Worm (Caenorhabditis elegans) whole organism, L4 larva: ENCODE measurements around the gene Y70C5A.2.
A peak's percentile ranks its signal among the peaks of the same experiment; 100 is the strongest.

Experiments
- F26F4.8 ChIP-seq: fragments of 200-800 bp; sonication (Bioruptor generic); conservative IDR thresholded peaks from 2 replicates; pipeline ENCODE4 v1.3.6; 2022; ENCODE audit warnings: missing genetic modification characterization, missing compliant biosample characterization
- F37D6.2 ChIP-seq: sonication (generic microtip); optimal IDR thresholded peaks from 2 replicates; lab custom pipeline; 2016; ENCODE audit warnings: mild to moderate bottlenecking, missing genetic modification characterization, missing compliant biosample characterization
- F44E2.7 ChIP-seq: fragments of 200-800 bp; sonication (Bioruptor generic); IDR thresholded peaks from 2 replicates; pipeline ENCODE4 v2.1.2; 2022; ENCODE audit warnings: missing genetic modification characterization, missing compliant biosample characterization
- F49E8.2 ChIP-seq: sonication (generic microtip); optimal IDR thresholded peaks from 2 replicates; lab custom pipeline; 2016; ENCODE audit warnings: missing compliant biosample characterization, mild to moderate bottlenecking, missing genetic modification characterization, borderline replicate concordance
- T20F7.1 ChIP-seq: fragments of 200-800 bp; sonication (Bioruptor generic); optimal IDR thresholded peaks from 2 replicates; lab custom pipeline; 2018; ENCODE audit warnings: mild to moderate bottlenecking, missing genetic modification characterization, missing compliant biosample characterization
- Y105C5A.15 ChIP-seq: fragments of 200-800 bp; sonication (Bioruptor generic); IDR thresholded peaks from 2 replicates; pipeline ENCODE4 v1.3.6; 2022; ENCODE audit warnings: missing genetic modification characterization, missing compliant biosample characterization
- Y48G9A.11 ChIP-seq: fragments of 200-800 bp; sonication (Bioruptor generic); IDR thresholded peaks from 2 replicates; pipeline ENCODE4 v1.3.6; 2022; ENCODE audit warnings: missing genetic modification reagents, missing genetic modification characterization, missing compliant biosample characterization
- Y5F2A.4 ChIP-seq: fragments of 200-800 bp; sonication (Bioruptor generic); optimal IDR thresholded peaks from 2 replicates; lab custom pipeline; 2018; ENCODE audit warnings: mild to moderate bottlenecking, missing genetic modification characterization, missing compliant biosample characterization
- ZK337.2 ChIP-seq: fragments of 200-800 bp; sonication (Bioruptor generic); IDR thresholded peaks from 2 replicates; pipeline ENCODE4 v1.3.6; 2022; ENCODE audit warnings: missing genetic modification reagents, missing genetic modification characterization, missing compliant biosample characterization
- aha-1 ChIP-seq: fragments of 150-350 bp; peaks from one replicate; lab custom pipeline; 2014; ENCODE audit warnings: missing biosample characterization, missing genetic modification characterization
- arid-1 ChIP-seq: fragments of 200-800 bp; sonication (Bioruptor generic); conservative IDR thresholded peaks from 2 replicates; pipeline ENCODE4 v1.3.6; 2022; ENCODE audit warnings: missing genetic modification reagents, missing genetic modification characterization, missing compliant biosample characterization
- attf-4 ChIP-seq: sonication (generic microtip); optimal IDR thresholded peaks from 3 replicates; lab custom pipeline; 2017; ENCODE audit warnings: missing biosample characterization, missing genetic modification characterization
- ceh-28 ChIP-seq: fragments of 150-350 bp; optimal IDR thresholded peaks from 2 replicates; lab custom pipeline; 2014; ENCODE audit warnings: missing biosample characterization, missing genetic modification reagents, missing genetic modification characterization
- daf-12 ChIP-seq: fragments of 150-350 bp; optimal IDR thresholded peaks from 2 replicates; lab custom pipeline; 2014; ENCODE audit warnings: missing biosample characterization, missing genetic modification reagents, missing genetic modification characterization
- daf-16 ChIP-seq, 3 experiments: sonication (generic microtip); optimal IDR thresholded peaks; 2 replicates each; lab custom pipeline; 2016 to 2017; ENCODE audit warnings: missing genetic modification characterization in 3 of 3, missing genetic modification reagents in 3 of 3, mild to moderate bottlenecking in 2 of 3, missing compliant biosample characterization in 2 of 3, missing biosample characterization in 1 of 3, moderate library complexity in 1 of 3
- dmd-8 ChIP-seq: fragments of 200-800 bp; sonication (Bioruptor generic); IDR thresholded peaks from 2 replicates; pipeline ENCODE4 v1.3.6; 2022; ENCODE audit warnings: missing genetic modification characterization, missing compliant biosample characterization
- dmd-9 ChIP-seq: fragments of 200-800 bp; sonication (Bioruptor generic); IDR thresholded peaks from 2 replicates; pipeline ENCODE4 v1.3.6; 2022; ENCODE audit warnings: missing genetic modification reagents, missing genetic modification characterization, missing compliant biosample characterization
- duxl-1 ChIP-seq: sonication (generic microtip); optimal IDR thresholded peaks from 2 replicates; lab custom pipeline; 2016; ENCODE audit warnings: mild to moderate bottlenecking, missing genetic modification characterization, moderate library complexity, missing compliant biosample characterization; ENCODE audit not compliant: poor library complexity
- egl-27 ChIP-seq: sonication (generic microtip); optimal IDR thresholded peaks from 3 replicates; lab custom pipeline; 2017; ENCODE audit warnings: missing biosample characterization, missing genetic modification reagents, missing genetic modification characterization
- gei-8 ChIP-seq: fragments of 200-800 bp; sonication (Bioruptor generic); optimal IDR thresholded peaks from 2 replicates; lab custom pipeline; 2018; ENCODE audit warnings: mild to moderate bottlenecking, missing genetic modification characterization, missing compliant biosample characterization
- hlh-11 ChIP-seq: fragments of 200-800 bp; sonication (Bioruptor generic); optimal IDR thresholded peaks from 2 replicates; lab custom pipeline; 2018; ENCODE audit warnings: mild to moderate bottlenecking, missing genetic modification characterization, missing compliant biosample characterization
- lin-15B ChIP-seq: fragments of 150-350 bp; sonication (generic microtip); optimal IDR thresholded peaks from 3 replicates; lab custom pipeline; 2014; ENCODE audit warnings: missing biosample characterization, missing genetic modification characterization
- mdt-29 ChIP-seq: fragments of 200-800 bp; sonication (Bioruptor generic); IDR thresholded peaks from 2 replicates; pipeline ENCODE4 v1.3.6; 2022; ENCODE audit warnings: missing genetic modification reagents, missing genetic modification characterization, missing compliant biosample characterization
- mes-2 ChIP-seq: sonication (generic microtip); optimal IDR thresholded peaks from 2 replicates; lab custom pipeline; 2016; ENCODE audit warnings: missing genotype, mild to moderate bottlenecking, missing genetic modification characterization, missing compliant biosample characterization; ENCODE audit not compliant: poor library complexity, severe bottlenecking
- mxl-3 ChIP-seq: fragments of 200-800 bp; sonication (Bioruptor generic); optimal IDR thresholded peaks from 2 replicates; lab custom pipeline; 2018; ENCODE audit warnings: mild to moderate bottlenecking, missing genetic modification characterization, missing compliant biosample characterization
- nhr-111 ChIP-seq: fragments of 200-800 bp; sonication (Bioruptor generic); optimal IDR thresholded peaks from 2 replicates; lab custom pipeline; 2018; ENCODE audit warnings: mild to moderate bottlenecking, missing genetic modification characterization, missing compliant biosample characterization
- nhr-41 ChIP-seq: fragments of 200-800 bp; sonication (Bioruptor generic); IDR thresholded peaks from 2 replicates; pipeline ENCODE4 v1.3.6; 2022; ENCODE audit warnings: missing genetic modification reagents, missing genetic modification characterization, missing compliant biosample characterization
- nhr-48 ChIP-seq: sonication (generic microtip); optimal IDR thresholded peaks from 2 replicates; lab custom pipeline; 2016; ENCODE audit warnings: mild to moderate bottlenecking, missing genetic modification characterization, missing compliant biosample characterization
- nhr-6 ChIP-seq: fragments of 150-350 bp; optimal IDR thresholded peaks from 2 replicates; lab custom pipeline; 2014; ENCODE audit warnings: missing biosample characterization, missing genetic modification characterization
- pha-4 ChIP-seq, 2 experiments: fragments of 150-350 bp in 1 of 2; fragments of 200-800 bp in 1 of 2; sonication (Bioruptor generic) in 1 of 2; IDR thresholded peaks in 1 of 2; optimal IDR thresholded peaks in 1 of 2; 2 replicates each; pipeline versions ENCODE4 v1.3.6 to Lab custom; 2014 to 2022; ENCODE audit warnings: missing genetic modification characterization in 2 of 2, missing genetic modification reagents in 2 of 2, missing biosample characterization in 1 of 2, missing compliant biosample characterization in 1 of 2
- pqm-1 ChIP-seq: sonication (generic microtip); optimal IDR thresholded peaks from 2 replicates; lab custom pipeline; 2017; ENCODE audit warnings: missing biosample characterization, missing genetic modification characterization
- rbr-2 ChIP-seq: sonication (generic microtip); optimal IDR thresholded peaks from 2 replicates; lab custom pipeline; 2016; ENCODE audit warnings: missing genotype, missing genetic modification characterization, missing compliant biosample characterization
- saeg-2 ChIP-seq: fragments of 200-800 bp; sonication (Bioruptor generic); IDR thresholded peaks from 2 replicates; pipeline ENCODE4 v1.3.6; 2022; ENCODE audit warnings: missing genetic modification reagents, missing genetic modification characterization, missing compliant biosample characterization
- skn-1 ChIP-seq: fragments of 150-350 bp; optimal IDR thresholded peaks from 2 replicates; lab custom pipeline; 2014; ENCODE audit warnings: missing biosample characterization, missing genetic modification characterization
- snpc-4 ChIP-seq: fragments of 150-350 bp; optimal IDR thresholded peaks from 2 replicates; lab custom pipeline; 2014; ENCODE audit warnings: missing biosample characterization, missing genetic modification characterization
- spr-1 ChIP-seq: sonication (generic microtip); optimal IDR thresholded peaks from 2 replicates; lab custom pipeline; 2016; ENCODE audit warnings: mild to moderate bottlenecking, missing genetic modification characterization, missing compliant biosample characterization
- spr-3 ChIP-seq: fragments of 200-800 bp; sonication (Bioruptor generic); optimal IDR thresholded peaks from 2 replicates; lab custom pipeline; 2018; ENCODE audit warnings: mild to moderate bottlenecking, missing genetic modification characterization, missing compliant biosample characterization
- unc-39 ChIP-seq: sonication (generic microtip); optimal IDR thresholded peaks from 2 replicates; lab custom pipeline; 2017; ENCODE audit warnings: missing biosample characterization, missing genetic modification characterization
- unc-62 ChIP-seq, 3 experiments: fragments of 150-350 bp in 1 of 3; sonication (generic microtip); optimal IDR thresholded peaks in 2 of 3; peaks in 1 of 3; 1 replicate in 1 of 3; 2 replicates in 2 of 3; lab custom pipeline; 2014 to 2017; ENCODE audit warnings: missing biosample characterization in 3 of 3, missing genetic modification characterization in 3 of 3, missing genetic modification reagents in 3 of 3, missing genotype in 1 of 3
- zip-11 ChIP-seq: fragments of 200-800 bp; sonication (Bioruptor generic); IDR thresholded peaks from 2 replicates; pipeline ENCODE4 v1.3.6; 2022; ENCODE audit warnings: missing genetic modification characterization, missing compliant biosample characterization

The Y70C5A.2 gene

DNA sequence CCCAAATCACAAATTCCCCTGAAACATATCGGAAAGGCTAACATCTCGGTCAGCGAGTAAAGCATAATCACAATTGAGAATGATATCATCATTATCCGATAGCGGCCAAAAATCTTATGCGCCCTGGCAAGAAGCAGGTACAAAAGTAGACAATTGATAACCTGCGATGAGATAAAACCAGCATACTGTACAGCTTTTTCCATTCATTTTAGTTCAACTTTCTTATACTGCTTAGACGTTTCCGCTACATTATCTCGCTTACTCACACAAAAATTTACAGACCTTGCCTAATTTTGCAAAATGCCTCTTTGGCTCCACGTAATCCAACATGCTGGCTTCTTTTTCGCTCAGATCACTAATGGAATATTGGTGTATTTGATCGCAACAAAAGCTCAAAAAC is 40.0 kb downstream of the Y70C5A.2 start, which contains the start of gene str-150:
str-150 (plus strand) TSS at position 301 of the 400 bp plus-strand sequence.
- TF ChIP-seq dmd-8: no peak
- no peak for TF ChIP-seq snpc-4 (tag; lab: Kevin White, UChicago)
- no peak for TF ChIP-seq mes-2 (tag; lab: Kevin White, UChicago)
- no peak for TF ChIP-seq saeg-2 (GFP tag; lab: Robert Waterston, UW)
- no peak for TF ChIP-seq ZK337.2 (GFP tag; lab: Robert Waterston, UW)
- TF ChIP-seq, all 104 proteins: peak for 0

DNA sequence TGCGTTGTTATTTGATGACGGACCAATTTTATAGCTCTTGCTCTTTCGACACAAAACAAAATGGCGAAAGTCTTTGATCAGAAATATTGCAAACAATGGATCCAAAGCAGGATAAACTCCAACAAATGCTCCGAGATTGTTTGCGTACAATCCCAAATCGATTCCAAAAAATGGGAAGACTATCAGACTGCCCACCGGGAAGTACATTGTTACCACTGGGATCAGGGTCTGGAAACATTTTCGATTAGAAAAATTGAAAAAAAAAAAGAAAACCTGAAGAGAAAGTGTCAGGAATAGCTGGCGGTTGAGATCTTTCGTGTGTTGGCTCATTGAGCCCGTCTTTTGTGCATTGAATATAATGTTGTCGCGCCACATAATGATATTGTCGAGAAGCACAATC is 42.0 kb downstream of the Y70C5A.2 start:
- TF ChIP-seq aha-1 (tag; lab: Kevin White, UChicago): peak; percentile 46
- no peak for TF ChIP-seq attf-4

DNA sequence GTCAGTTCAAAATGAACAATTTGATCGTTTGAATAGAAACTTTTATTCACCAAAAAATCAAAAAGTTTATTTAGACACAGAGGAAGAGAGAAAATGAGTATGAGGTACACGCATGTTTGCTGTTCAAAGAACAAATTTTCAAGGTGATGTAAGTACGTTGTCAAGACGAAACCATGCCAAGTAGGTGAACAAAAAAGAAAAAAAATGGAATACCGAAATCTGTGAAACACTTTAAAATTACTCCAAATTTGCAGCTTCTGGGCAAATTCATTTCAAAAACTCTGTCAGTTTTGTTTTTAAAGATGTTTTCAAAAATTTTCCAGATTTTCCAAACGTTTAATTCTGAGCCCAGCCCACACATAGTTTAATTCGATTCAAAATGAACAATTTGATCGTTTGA is 42.6 kb downstream of the Y70C5A.2 start, which contains the start of gene nhr-271:
nhr-271 (minus strand) TSS at position 101 of the 400 bp plus-strand sequence.
- TF ChIP-seq zip-11 (GFP tag; lab: Robert Waterston, UW) (no peak), F37D6.2 (tag; lab: Kevin White, UChicago) (no peak), Y5F2A.4 (GFP tag; lab: Kevin White, UChicago) (no peak), Y48G9A.11 (GFP tag; lab: Robert Waterston, UW) (no peak), spr-3 (GFP tag; lab: Kevin White, UChicago) (no peak), unc-39 (tag; lab: Kevin White, UChicago) (no peak), rbr-2 (no peak), daf-12 (tag; lab: Kevin White, UChicago) (no peak), spr-1 (no peak), duxl-1 (tag; lab: Kevin White, UChicago) (no peak)

DNA sequence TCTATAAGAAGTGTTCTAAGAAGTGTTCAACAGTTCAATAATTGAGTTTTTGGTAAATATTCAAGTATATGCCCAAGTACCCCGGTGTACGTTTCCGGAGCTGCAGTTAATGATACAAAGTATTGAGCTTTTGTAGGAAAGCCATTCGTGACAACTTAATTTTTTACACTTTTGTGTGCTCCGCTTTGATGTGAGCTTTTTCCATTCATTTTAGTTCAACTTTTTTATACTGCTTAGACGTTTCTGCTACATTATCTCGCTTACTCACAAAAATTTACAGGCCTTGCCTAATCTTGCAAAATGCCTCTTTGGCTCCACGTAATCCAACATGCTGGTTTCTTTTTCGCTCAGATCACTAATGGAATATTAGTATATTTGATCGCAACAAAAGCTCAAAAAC is 47.1 kb downstream of the Y70C5A.2 start, which contains the start of gene str-151:
str-151 (plus strand) TSS at position 301 of the 400 bp plus-strand sequence.
- TF ChIP-seq ceh-28 (tag; lab: Kevin White, UChicago) (no peak), nhr-41 (GFP tag; lab: Robert Waterston, UW) (no peak), gei-8 (GFP tag; lab: Kevin White, UChicago) (no peak), mdt-29 (no peak), snpc-4 (tag; lab: Kevin White, UChicago) (no peak), T20F7.1 (GFP tag; lab: Kevin White, UChicago) (no peak), skn-1 (tag; lab: Kevin White, UChicago) (no peak), unc-62 (GFP tag; optimal IDR thresholded peaks at IDR 0.05 in 1 of 2; lab: Kevin White, UChicago) (no peak), unc-62 (tag; optimal IDR thresholded peaks at IDR 0.05; lab: Kevin White, UChicago) (no peak), hlh-11 (tag; lab: Kevin White, UChicago) (no peak), F49E8.2 (tag; lab: Kevin White, UChicago) (no peak), F26F4.8 (GFP tag; lab: Robert Waterston, UW) (no peak), nhr-6 (tag; lab: Kevin White, UChicago) (no peak), F44E2.7 (no peak), dmd-9 (GFP tag; lab: Robert Waterston, UW) (no peak), pha-4 (GFP tag; IDR thresholded peaks at IDR 0.05; lab: Robert Waterston, UW) (no peak), pha-4 (tag; optimal IDR thresholded peaks at IDR 0.05; lab: Kevin White, UChicago) (no peak), Y5F2A.4 (GFP tag; lab: Kevin White, UChicago) (no peak)
- TF ChIP-seq, all 104 proteins: peak for 0

DNA sequence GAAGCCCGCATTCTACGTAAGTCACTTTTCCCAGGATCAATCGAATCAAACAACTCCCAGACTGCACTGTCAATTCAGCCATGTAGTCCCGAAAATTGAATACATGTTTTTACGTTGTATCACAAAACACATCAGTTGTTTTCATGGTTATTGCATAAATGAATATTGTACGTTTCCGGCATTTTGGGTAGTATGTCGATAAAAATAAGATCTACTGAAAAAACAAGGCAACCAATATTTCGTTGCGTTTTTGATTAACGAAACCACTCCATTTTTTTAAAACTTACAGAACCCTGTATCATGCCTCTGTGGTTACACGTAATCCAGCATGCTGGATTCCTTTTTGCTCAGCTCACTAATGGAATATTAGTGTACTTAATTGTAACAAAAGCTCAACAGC is 49.8 kb downstream of the Y70C5A.2 start, which contains the start of gene str-149:
str-149 (plus strand) TSS at position 301 of the 400 bp plus-strand sequence.
- no peak for TF ChIP-seq egl-27 (tag; lab: Kevin White, UChicago)
- no peak for TF ChIP-seq spr-1
- TF ChIP-seq Y105C5A.15 (GFP tag; lab: Robert Waterston, UW): no peak
- no peak for TF ChIP-seq pqm-1 (tag; lab: Kevin White, UChicago)
- TF ChIP-seq unc-39 (tag; lab: Kevin White, UChicago): no peak
- TF ChIP-seq nhr-48: no peak
- no peak for TF ChIP-seq lin-15B
- no peak for TF ChIP-seq mxl-3 (GFP tag; lab: Kevin White, UChicago)
- TF ChIP-seq nhr-111 (GFP tag; lab: Kevin White, UChicago): no peak
- TF ChIP-seq daf-16 (GFP tag; optimal IDR thresholded peaks at IDR 0.05; lab: Kevin White, UChicago): no peak
- no peak for TF ChIP-seq daf-16 (tag; optimal IDR thresholded peaks at IDR 0.05; lab: Kevin White, UChicago)
- no peak for TF ChIP-seq ceh-28 (tag; lab: Kevin White, UChicago)
- no peak for TF ChIP-seq arid-1 (GFP tag; lab: Robert Waterston, UW)
- no peak for TF ChIP-seq nhr-6 (tag; lab: Kevin White, UChicago)
- TF ChIP-seq T20F7.1 (GFP tag; lab: Kevin White, UChicago): no peak
